Worm (Caenorhabditis elegans): ENCODE data around the gene F46B3.14.

DNA sequence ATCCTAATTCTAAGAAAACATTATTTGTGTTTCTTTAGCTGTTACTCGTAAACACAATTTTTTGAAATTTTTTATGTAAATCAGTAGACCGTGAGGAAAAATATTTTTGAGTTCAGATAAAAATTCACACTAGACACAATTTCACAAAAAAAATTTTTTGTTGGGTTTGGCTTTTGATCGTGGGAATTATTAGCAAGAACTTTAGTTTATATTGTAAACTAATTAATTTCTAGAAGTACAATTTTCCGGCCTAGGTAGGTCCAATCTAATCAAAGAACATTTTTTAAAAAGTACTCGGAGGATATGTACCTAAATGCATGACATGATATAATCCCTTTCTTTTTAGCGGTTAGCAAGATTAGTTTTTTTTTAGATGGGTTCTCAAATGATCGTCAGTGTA is 49.0 kb upstream of the F46B3.14 start:
- TF ChIP-seq cog-1 (tag; optimal IDR thresholded peaks at IDR 0.05), result no peak
- no peak for TF ChIP-seq ref-1 (GFP tag; conservative IDR thresholded peaks at IDR 0.05)
- TF ChIP-seq klf-2 (GFP tag; conservative IDR thresholded peaks at IDR 0.05), result no peak
- no peak for TF ChIP-seq T22C8.4 (GFP tag; IDR thresholded peaks at IDR 0.05)
- TF ChIP-seq ztf-29 (GFP tag; IDR thresholded peaks at IDR 0.05), result no peak
- TF ChIP-seq ztf-23 (GFP tag; IDR thresholded peaks at IDR 0.05), result no peak
- TF ChIP-seq flt-1 (GFP tag; IDR thresholded peaks at IDR 0.05), result no peak

Measured in whole organism, midembryonic.